Fruit fly (Drosophila melanogaster) whole organism, wandering third instar larva: ENCODE measurements around the gene Spn100A.

Experiments used
- CrebA ChIP-seq: fragments of 200-800 bp; sonication (Bioruptor generic); optimal IDR thresholded peaks from 2 replicates; lab custom pipeline; 2016; ENCODE audit warnings: missing biosample characterization, mild to moderate bottlenecking, missing genetic modification characterization, borderline replicate concordance
- h ChIP-seq: fragments of 200-800 bp; sonication (Bioruptor generic); optimal IDR thresholded peaks from 3 replicates; lab custom pipeline; 2016; ENCODE audit warnings: missing biosample characterization, mild to moderate bottlenecking, missing genetic modification characterization
- lola ChIP-seq: fragments of >200 bp; optimal IDR thresholded peaks from 2 replicates; lab custom pipeline; 2017; ENCODE audit warnings: missing biosample characterization, missing genetic modification characterization

DNA sequence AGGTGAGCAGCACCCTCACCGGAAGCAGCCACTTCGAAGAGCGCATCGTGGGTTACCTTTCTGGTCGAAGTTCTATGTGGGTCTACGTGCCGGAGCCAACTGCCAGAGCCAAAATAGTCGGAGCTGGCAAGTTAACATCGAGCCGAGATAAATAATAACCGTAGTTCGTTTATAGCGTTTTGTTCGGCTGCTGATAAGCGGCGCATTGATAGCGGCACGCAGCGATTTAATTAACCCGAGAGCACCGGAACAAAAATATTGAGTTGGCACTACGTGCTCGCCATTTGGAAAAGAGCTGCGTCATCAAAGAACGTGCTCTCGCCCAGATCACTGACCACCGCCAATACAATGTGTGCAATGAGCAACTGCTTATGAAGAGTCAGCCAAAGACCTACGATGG lies 42.0 kb upstream of the Spn100A start, which contains the start of gene PH4alphaPV:
- TF ChIP-seq h (GFP tag; lab: Kevin White, UChicago) (no peak), lola (no peak), CrebA (no peak)
